Worm (Caenorhabditis elegans): Measurements from ENCODE around the gene srw-21.

srw-21 gene

DNA sequence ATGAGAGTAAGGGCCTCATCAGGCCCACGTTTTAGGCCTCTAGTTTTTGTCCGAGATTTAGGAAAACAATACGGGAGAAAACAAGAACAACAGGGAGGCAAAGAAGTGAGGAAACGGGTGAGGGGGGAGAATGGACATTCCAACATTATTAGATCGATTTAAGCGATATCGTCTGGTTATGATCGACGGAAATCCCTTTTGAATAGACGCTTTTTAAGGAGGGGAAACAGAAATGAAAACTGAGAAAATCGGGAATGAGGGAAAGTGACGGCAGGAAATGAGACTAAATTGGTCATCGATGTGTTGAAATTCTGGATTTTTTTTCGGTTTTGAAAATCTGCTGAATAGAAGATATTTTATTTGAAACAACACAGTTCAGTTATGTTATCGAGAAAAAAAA lies 23.5 kb upstream of the srw-21 start, which contains the start of gene rocf-1:
TSS of gene rocf-1 (minus strand) at position 101 of the 400 bp plus-strand sequence.
- no peak for TF ChIP-seq hlh-17 (GFP tag; optimal IDR thresholded peaks at IDR 0.05; ENCODE audit: borderline replicate concordance)
- no peak for TF ChIP-seq nhr-76 (tag; optimal IDR thresholded peaks at IDR 0.05)
- no peak for TF ChIP-seq Y116A8C.19 (tag; optimal IDR thresholded peaks at IDR 0.05; ENCODE audit: borderline replicate concordance)
- TF ChIP-seq lin-13 (GFP tag; optimal IDR thresholded peaks at IDR 0.05), result no peak
- no peak for TF ChIP-seq mef-2 (tag; optimal IDR thresholded peaks at IDR 0.05)
- TF ChIP-seq unc-86 (tag; optimal IDR thresholded peaks at IDR 0.05), result no peak
- TF ChIP-seq skn-1 (tag; optimal IDR thresholded peaks at IDR 0.05), result no peak
- no peak for TF ChIP-seq ceh-63 (GFP tag; optimal IDR thresholded peaks at IDR 0.05)

DNA sequence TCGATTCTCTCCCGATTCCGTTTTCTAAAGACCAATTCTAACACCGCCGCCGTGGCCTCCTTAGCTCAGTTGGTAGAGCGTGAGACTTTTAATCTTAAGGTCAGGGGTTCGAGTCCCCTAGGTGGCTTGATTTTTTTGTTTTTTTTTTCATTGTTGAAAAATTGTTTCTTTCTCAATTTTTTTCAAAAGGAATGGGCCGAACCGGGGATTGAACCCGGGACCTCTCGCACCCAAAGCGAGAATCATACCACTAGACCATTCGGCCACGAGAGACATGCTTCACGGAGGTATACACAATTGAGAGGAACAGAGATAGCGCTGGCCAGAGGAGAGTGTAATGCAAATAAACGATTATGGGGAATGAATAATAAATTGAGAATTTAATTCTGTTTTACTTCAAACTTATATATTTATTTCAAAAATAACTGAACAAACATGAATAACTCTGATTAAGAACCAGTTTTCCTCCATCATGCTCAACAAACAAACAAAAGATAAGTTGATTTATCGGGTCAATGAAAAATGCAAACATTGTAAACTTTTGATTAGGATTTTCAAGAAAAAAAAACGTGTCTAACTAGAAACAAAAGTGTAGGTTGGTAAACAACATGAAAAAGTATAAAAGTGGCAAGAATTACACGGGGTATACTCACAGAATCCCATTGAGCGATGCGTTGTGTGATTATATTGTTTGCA lies 22.7 kb upstream of the srw-21 start, which contains the start of gene pqn-71:
TSS of gene pqn-71 (plus strand) at position 646 of the 696 bp plus-strand sequence.
- TF ChIP-seq snu-23 (GFP tag; optimal IDR thresholded peaks at IDR 0.05) (peak; percentile 90), nhr-11 (tag; optimal IDR thresholded peaks at IDR 0.05) (no peak), nhr-12 (tag; optimal IDR thresholded peaks at IDR 0.05) (no peak), egl-13 (tag; optimal IDR thresholded peaks at IDR 0.05) (peak; percentile 72), unc-130 (tag; optimal IDR thresholded peaks at IDR 0.05) (no peak), rnt-1 (tag; optimal IDR thresholded peaks at IDR 0.05) (peak; percentile 56), unc-62 (GFP tag; optimal IDR thresholded peaks at IDR 0.05) (no peak), ces-1 (GFP tag; optimal IDR thresholded peaks at IDR 0.05) (no peak), ceh-8 (GFP tag; optimal IDR thresholded peaks at IDR 0.05) (no peak), nhr-85 (tag) (peak; percentile 86), irx-1 (tag; optimal IDR thresholded peaks at IDR 0.05) (peak; percentile 74), tlp-1 (tag; optimal IDR thresholded peaks at IDR 0.05) (no peak), mef-2 (tag; optimal IDR thresholded peaks at IDR 0.05) (no peak), nhr-19 (GFP tag; conservative IDR thresholded peaks at IDR 0.05) (peak; percentile 80), aly-2 (tag; optimal IDR thresholded peaks at IDR 0.05) (peak; percentile 39), lin-14 (GFP tag; optimal IDR thresholded peaks at IDR 0.05) (peak; percentile 77), mep-1 (tag; optimal IDR thresholded peaks at IDR 0.05) (peak; percentile 88), fkh-8 (tag; optimal IDR thresholded peaks at IDR 0.05) (peak; percentile 74), ztf-11 (tag; optimal IDR thresholded peaks at IDR 0.05) (peak in 1 of 2 experiments; percentile 38), pqm-1 (tag; optimal IDR thresholded peaks at IDR 0.05) (no peak), pag-3 (tag; optimal IDR thresholded peaks at IDR 0.05; ENCODE audit: borderline replicate concordance, insufficient read depth) (no peak), fkh-4 (tag; optimal IDR thresholded peaks at IDR 0.05; ENCODE audit: borderline replicate concordance) (no peak), ceh-90 (tag; optimal IDR thresholded peaks at IDR 0.05) (peak; percentile 25), C16A3.4 (tag; optimal IDR thresholded peaks at IDR 0.05) (peak; percentile 72), lsy-2 (tag; optimal IDR thresholded peaks at IDR 0.05) (no peak), hpl-2 (GFP tag; optimal IDR thresholded peaks at IDR 0.05) (peak; percentile 79), C04F5.9 (tag; optimal IDR thresholded peaks at IDR 0.05) (peak; percentile 37), hlh-17 (GFP tag; optimal IDR thresholded peaks at IDR 0.05; ENCODE audit: borderline replicate concordance) (no peak), ceh-63 (GFP tag; optimal IDR thresholded peaks at IDR 0.05) (no peak), vab-15 (tag; optimal IDR thresholded peaks at IDR 0.05) (peak; percentile 2), zag-1 (tag; optimal IDR thresholded peaks at IDR 0.05) (no peak), grh-1 (GFP tag; IDR thresholded peaks at IDR 0.05) (peak; percentile 34; the same call in 1 of the 2 replicates), alr-1 (tag; optimal IDR thresholded peaks at IDR 0.05; ENCODE audit: borderline replicate concordance) (no peak), nhr-77 (tag; optimal IDR thresholded peaks at IDR 0.05) (peak; percentile 86), C34B4.2 (tag; optimal IDR thresholded peaks at IDR 0.05) (no peak), unc-30 (tag; optimal IDR thresholded peaks at IDR 0.05) (no peak), mab-9 (GFP tag; IDR thresholded peaks at IDR 0.05) (0 out of 2 replicates have a peak, but pooled peaks have one; percentile 8), F16B12.6 (tag; optimal IDR thresholded peaks at IDR 0.05) (no peak), lin-13 (GFP tag; optimal IDR thresholded peaks at IDR 0.05) (peak; percentile 54), ztf-4 (tag; optimal IDR thresholded peaks at IDR 0.05) (no peak), Y116A8C.19 (tag; optimal IDR thresholded peaks at IDR 0.05; ENCODE audit: borderline replicate concordance) (no peak), hlh-4 (tag; optimal IDR thresholded peaks at IDR 0.05) (no peak), nhr-237 (tag; optimal IDR thresholded peaks at IDR 0.05) (no peak), nhr-71 (tag; optimal IDR thresholded peaks at IDR 0.05) (peak; percentile 89), pax-3 (tag; optimal IDR thresholded peaks at IDR 0.05) (peak; percentile 64), aha-1 (tag; optimal IDR thresholded peaks at IDR 0.05) (no peak)

All from whole organism, L1 larva.